Worm (Caenorhabditis elegans) whole organism, late embryonic: Measurements from ENCODE around the gene F56C3.1.
"Not testable (repeated sequence)": the region's sequence is repeated elsewhere in the genome, so short reads cannot be mapped to it uniquely, and the experiment has no call there.

Experiments
- C08G9.2 ChIP-seq: sonication (generic microtip); optimal IDR thresholded peaks from 2 replicates; lab custom pipeline; 2016; ENCODE audit warnings: mild to moderate bottlenecking, missing genetic modification characterization, moderate library complexity, missing compliant biosample characterization
- C38D4.7 ChIP-seq: fragments of 200-800 bp; sonication (Bioruptor generic); optimal IDR thresholded peaks from 2 replicates; lab custom pipeline; 2018; ENCODE audit warnings: mild to moderate bottlenecking, missing genetic modification characterization, moderate library complexity, missing compliant biosample characterization
- F13H6.1 ChIP-seq: sonication (generic microtip); optimal IDR thresholded peaks from 2 replicates; lab custom pipeline; 2016; ENCODE audit warnings: missing genetic modification characterization, missing compliant biosample characterization
- ahr-1 ChIP-seq: sonication (generic microtip); optimal IDR thresholded peaks from 2 replicates; lab custom pipeline; 2016; ENCODE audit warnings: missing genetic modification characterization, missing compliant biosample characterization
- ama-1 ChIP-seq: fragments of 150-350 bp; optimal IDR thresholded peaks from 2 replicates; lab custom pipeline; 2014
- ceh-14 ChIP-seq: sonication (generic microtip); optimal IDR thresholded peaks from 2 replicates; lab custom pipeline; 2016; ENCODE audit warnings: missing genotype, missing genetic modification characterization, missing compliant biosample characterization
- ceh-18 ChIP-seq: sonication (generic microtip); optimal IDR thresholded peaks from 2 replicates; lab custom pipeline; 2016; ENCODE audit warnings: missing genetic modification characterization, missing compliant biosample characterization
- ceh-19 ChIP-seq: fragments of 200-800 bp; sonication (Bioruptor generic); optimal IDR thresholded peaks from 2 replicates; lab custom pipeline; 2018; ENCODE audit warnings: mild to moderate bottlenecking, missing genetic modification characterization, missing compliant biosample characterization
- ceh-30 ChIP-seq: fragments of 150-350 bp; optimal IDR thresholded peaks from 2 replicates; lab custom pipeline; 2014; ENCODE audit warnings: missing biosample characterization, missing genetic modification characterization
- ceh-45 ChIP-seq: fragments of 200-800 bp; sonication (Bioruptor generic); IDR thresholded peaks from 2 replicates; pipeline ENCODE4 v1.3.6; 2022; ENCODE audit warnings: missing genetic modification reagents, missing genetic modification characterization, missing compliant biosample characterization
- ceh-48 ChIP-seq: sonication (generic microtip); optimal IDR thresholded peaks from 2 replicates; lab custom pipeline; 2016; ENCODE audit warnings: missing genetic modification characterization, inconsistent platforms, missing compliant biosample characterization
- che-1 ChIP-seq: sonication (generic microtip); optimal IDR thresholded peaks from 2 replicates; lab custom pipeline; 2016; ENCODE audit warnings: mild to moderate bottlenecking, missing genetic modification characterization, missing compliant biosample characterization
- dve-1 ChIP-seq: sonication (generic microtip); optimal IDR thresholded peaks from 2 replicates; lab custom pipeline; 2017; ENCODE audit warnings: antibody characterized with exemption, mild to moderate bottlenecking, missing genetic modification characterization, missing compliant biosample characterization
- elt-2 ChIP-seq: sonication (generic microtip); optimal IDR thresholded peaks from 2 replicates; lab custom pipeline; 2016; ENCODE audit warnings: missing genetic modification reagents, missing genetic modification characterization, missing compliant biosample characterization
- elt-4 ChIP-seq: sonication (generic microtip); optimal IDR thresholded peaks from 2 replicates; lab custom pipeline; 2016; ENCODE audit warnings: missing genetic modification characterization, missing compliant biosample characterization
- fax-1 ChIP-seq: sonication (generic microtip); optimal IDR thresholded peaks from 2 replicates; lab custom pipeline; 2016; ENCODE audit warnings: missing genotype, missing genetic modification characterization, missing compliant biosample characterization
- hlh-13 ChIP-seq: fragments of 200-800 bp; sonication (Bioruptor generic); optimal IDR thresholded peaks from 2 replicates; lab custom pipeline; 2018; ENCODE audit warnings: mild to moderate bottlenecking, missing genetic modification characterization, missing compliant biosample characterization
- hlh-6 ChIP-seq: sonication (generic microtip); optimal IDR thresholded peaks from 2 replicates; lab custom pipeline; 2016; ENCODE audit warnings: missing genotype, missing genetic modification characterization, missing compliant biosample characterization
- hlh-8 ChIP-seq: sonication (generic microtip); optimal IDR thresholded peaks from 2 replicates; lab custom pipeline; 2016; ENCODE audit warnings: missing genotype, missing genetic modification characterization, missing compliant biosample characterization
- lin-11 ChIP-seq: fragments of 200-800 bp; sonication (Bioruptor generic); optimal IDR thresholded peaks from 2 replicates; lab custom pipeline; 2018; ENCODE audit warnings: mild to moderate bottlenecking, missing genetic modification characterization, missing compliant biosample characterization
- madf-2 ChIP-seq: sonication (generic microtip); optimal IDR thresholded peaks from 2 replicates; lab custom pipeline; 2017; ENCODE audit warnings: missing genetic modification characterization, missing compliant biosample characterization
- mec-3 ChIP-seq: sonication (generic microtip); optimal IDR thresholded peaks from 2 replicates; lab custom pipeline; 2016; ENCODE audit warnings: borderline replicate concordance, missing genetic modification characterization, missing compliant biosample characterization
- nhr-232 ChIP-seq: sonication (generic microtip); optimal IDR thresholded peaks from 2 replicates; lab custom pipeline; 2016; ENCODE audit warnings: missing genetic modification characterization, missing compliant biosample characterization
- npax-4 ChIP-seq: sonication (generic microtip); optimal IDR thresholded peaks from 2 replicates; lab custom pipeline; 2016; ENCODE audit warnings: missing genetic modification characterization, missing compliant biosample characterization
- pat-9 ChIP-seq: fragments of 200-800 bp; sonication (Bioruptor generic); optimal IDR thresholded peaks from 2 replicates; lab custom pipeline; 2018; ENCODE audit warnings: mild to moderate bottlenecking, missing genetic modification characterization, moderate library complexity, missing compliant biosample characterization
- pax-1 ChIP-seq: fragments of 150-350 bp; optimal IDR thresholded peaks from 2 replicates; lab custom pipeline; 2014; ENCODE audit warnings: missing biosample characterization, missing genetic modification characterization
- pha-4 ChIP-seq: fragments of 150-350 bp; optimal IDR thresholded peaks from 2 replicates; lab custom pipeline; 2018; ENCODE audit warnings: missing biosample characterization, missing genetic modification reagents, missing genetic modification characterization
- pqm-1 ChIP-seq: sonication (generic microtip); optimal IDR thresholded peaks from 2 replicates; lab custom pipeline; 2016; ENCODE audit warnings: missing genetic modification characterization, missing compliant biosample characterization
- pros-1 ChIP-seq: fragments of 150-350 bp; optimal IDR thresholded peaks from 2 replicates; lab custom pipeline; 2014; ENCODE audit warnings: missing biosample characterization, missing genetic modification reagents, missing genetic modification characterization
- ref-2 ChIP-seq: sonication (generic microtip); optimal IDR thresholded peaks from 2 replicates; lab custom pipeline; 2016; ENCODE audit warnings: missing genetic modification characterization, missing compliant biosample characterization
- sox-2 ChIP-seq: fragments of 200-800 bp; sonication (Bioruptor generic); IDR thresholded peaks from 2 replicates; pipeline ENCODE4 v1.3.6; 2022; ENCODE audit warnings: missing genetic modification reagents, missing genetic modification characterization, missing compliant biosample characterization
- syd-9 ChIP-seq: sonication (generic microtip); optimal IDR thresholded peaks from 2 replicates; lab custom pipeline; 2016; ENCODE audit warnings: mild to moderate bottlenecking, missing genetic modification characterization, moderate library complexity, missing compliant biosample characterization
- tbx-7 ChIP-seq: sonication (generic microtip); optimal IDR thresholded peaks from 2 replicates; lab custom pipeline; 2016; ENCODE audit warnings: missing genotype, missing genetic modification characterization, missing compliant biosample characterization
- ttx-3 ChIP-seq: sonication (generic microtip); optimal IDR thresholded peaks from 2 replicates; lab custom pipeline; 2016; ENCODE audit warnings: missing genetic modification reagents, missing genetic modification characterization, missing compliant biosample characterization
- unc-3 ChIP-seq, 2 experiments: fragments of 200-800 bp in 1 of 2; sonication (Bioruptor generic) in 1 of 2; sonication (generic microtip) in 1 of 2; conservative IDR thresholded peaks in 1 of 2; optimal IDR thresholded peaks in 1 of 2; 2 replicates each; pipeline versions ENCODE4 v1.3.6 to Lab custom; 2016 to 2022; ENCODE audit warnings: missing compliant biosample characterization in 2 of 2, missing genetic modification characterization in 2 of 2, missing genetic modification reagents in 1 of 2
- unc-55 ChIP-seq: sonication (generic microtip); optimal IDR thresholded peaks from 2 replicates; lab custom pipeline; 2017; ENCODE audit warnings: missing biosample characterization, missing genetic modification reagents, missing genetic modification characterization
- zip-5 ChIP-seq: sonication (generic microtip); optimal IDR thresholded peaks from 2 replicates; lab custom pipeline; 2016; ENCODE audit warnings: missing genetic modification characterization, missing compliant biosample characterization

F56C3.1 gene

DNA sequence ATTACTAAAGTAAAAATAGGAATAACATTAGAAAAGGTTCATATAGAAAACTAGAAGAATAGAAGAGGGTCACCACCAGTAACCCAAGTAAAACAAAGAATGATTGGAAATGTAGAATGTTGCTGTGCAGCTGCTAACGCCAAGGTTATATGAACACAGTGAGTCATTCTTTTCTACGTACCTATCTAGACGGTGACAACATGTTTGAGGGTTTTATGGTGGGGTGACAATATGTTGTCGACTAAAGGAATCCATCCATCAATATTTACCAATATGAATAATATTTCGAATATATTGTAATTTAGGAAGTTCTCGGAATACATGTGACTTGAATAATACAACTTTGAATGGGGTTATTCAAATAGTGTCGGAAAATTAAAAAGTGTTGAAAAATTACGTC is 14.1 kb downstream of the F56C3.1 start, which contains the start of gene ZK402.5:
Gene ZK402.5, minus strand, starts transcription at position 101 of the 400 bp plus-strand sequence.
- no peak for TF ChIP-seq elt-2 (tag; lab: Kevin White, UChicago)
- TF ChIP-seq madf-2 (tag; lab: Kevin White, UChicago), result no peak
- TF ChIP-seq ref-2 (tag; lab: Kevin White, UChicago), result no peak
- no peak for TF ChIP-seq zip-5 (tag; lab: Kevin White, UChicago)
- TF ChIP-seq ceh-30 (tag; lab: Kevin White, UChicago), result no peak
- TF ChIP-seq pax-1 (tag; lab: Kevin White, UChicago), result no peak

DNA sequence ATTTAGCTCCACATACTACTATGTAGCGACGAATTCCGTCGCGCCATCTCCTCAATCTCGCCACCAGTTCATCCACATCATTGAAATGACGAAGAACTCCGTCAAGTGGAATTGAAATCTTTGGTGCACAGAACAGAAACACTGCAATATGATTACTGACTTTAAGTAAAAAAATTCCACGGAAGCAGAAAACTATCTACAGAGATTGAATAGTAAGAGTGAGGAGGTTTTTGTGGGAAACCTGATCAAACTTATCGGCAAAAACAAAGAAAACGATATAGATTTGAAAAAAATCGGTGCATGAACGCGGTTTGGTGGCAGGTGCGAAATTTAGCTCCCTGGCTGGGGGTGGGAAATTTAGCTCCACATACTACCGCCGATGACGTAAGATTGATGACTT is 16.3 kb downstream of the F56C3.1 start, which contains the start of gene ZK402.2:
Gene ZK402.2, plus strand, starts transcription at position 301 of the 400 bp plus-strand sequence.
- TF ChIP-seq mec-3 (tag; lab: Kevin White, UChicago); ama-1 (lab: Kevin White, UChicago); tbx-7 (tag; lab: Kevin White, UChicago): not testable (repeated sequence)

DNA sequence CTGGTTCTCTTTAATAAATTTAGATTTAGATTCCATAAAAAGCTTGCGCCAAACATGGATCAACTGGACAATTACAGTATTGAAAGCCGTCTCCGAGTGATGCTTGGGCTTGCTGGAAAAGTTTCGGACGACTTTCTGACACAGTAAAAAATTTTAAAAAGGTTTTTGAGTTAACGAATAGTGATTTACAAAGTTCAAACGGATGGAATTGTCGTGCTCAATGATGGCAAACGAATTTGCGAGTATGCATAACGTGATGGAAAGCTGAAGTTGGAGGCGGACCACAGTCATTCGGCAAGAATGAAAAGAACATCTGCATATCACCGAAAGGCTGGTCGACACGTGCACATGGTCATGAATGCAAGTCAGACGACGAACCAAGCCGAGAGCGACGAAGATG is 16.9 kb downstream of the F56C3.1 start, which contains the start of gene ZK402.1:
Gene ZK402.1, plus strand, starts transcription at position 301 of the 400 bp plus-strand sequence.
- TF ChIP-seq ceh-14 (tag; lab: Kevin White, UChicago); ceh-19 (GFP tag; lab: Kevin White, UChicago); pqm-1 (tag; lab: Kevin White, UChicago): not testable (repeated sequence)

DNA sequence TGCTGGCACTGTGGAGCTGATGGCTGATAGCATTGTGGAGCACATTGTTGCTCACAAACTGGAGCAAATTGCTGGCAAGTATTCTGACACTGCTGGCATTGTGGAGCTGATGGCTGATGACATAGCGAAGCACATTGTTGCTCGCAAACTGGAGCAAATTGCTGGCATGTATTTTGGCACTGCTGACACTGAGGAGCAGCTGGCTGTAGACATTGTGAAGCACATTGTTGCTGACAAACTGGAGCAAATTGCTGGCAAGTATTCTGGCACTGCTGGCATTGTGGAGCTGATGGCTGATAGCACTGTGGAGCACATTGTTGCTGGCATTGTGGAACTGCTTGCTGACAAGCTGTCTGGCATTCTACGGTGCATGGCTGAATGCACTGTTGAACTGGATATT is 22.1 kb downstream of the F56C3.1 start:
- TF ChIP-seq unc-55, result no peak
- no peak for TF ChIP-seq ahr-1 (tag; lab: Kevin White, UChicago)
- no peak for TF ChIP-seq mec-3 (tag; lab: Kevin White, UChicago)
- TF ChIP-seq F13H6.1, result no peak
- no peak for TF ChIP-seq hlh-13 (GFP tag; lab: Kevin White, UChicago)
- TF ChIP-seq pros-1, result no peak
- no peak for TF ChIP-seq pat-9 (tag; lab: Kevin White, UChicago)
- TF ChIP-seq che-1, result no peak
- TF ChIP-seq pha-4 (tag; lab: Kevin White, UChicago), result no peak
- no peak for TF ChIP-seq nhr-232 (tag; lab: Kevin White, UChicago)
- no peak for TF ChIP-seq ceh-45 (GFP tag; lab: Robert Waterston, UW)
- TF ChIP-seq elt-4 (tag; lab: Kevin White, UChicago), result no peak
- no peak for TF ChIP-seq pax-1 (tag; lab: Kevin White, UChicago)
- TF ChIP-seq ttx-3 (tag; lab: Kevin White, UChicago), result no peak
- TF ChIP-seq ceh-48 (tag; lab: Kevin White, UChicago), result no peak
- no peak for TF ChIP-seq hlh-6 (tag; lab: Kevin White, UChicago)
- no peak for TF ChIP-seq C38D4.7 (GFP tag; lab: Kevin White, UChicago)
- TF ChIP-seq ceh-18, result no peak
- TF ChIP-seq unc-3 (GFP tag; conservative IDR thresholded peaks at IDR 0.05; lab: Robert Waterston, UW), result no peak
- TF ChIP-seq unc-3 (tag; optimal IDR thresholded peaks at IDR 0.05; lab: Kevin White, UChicago), result no peak

DNA sequence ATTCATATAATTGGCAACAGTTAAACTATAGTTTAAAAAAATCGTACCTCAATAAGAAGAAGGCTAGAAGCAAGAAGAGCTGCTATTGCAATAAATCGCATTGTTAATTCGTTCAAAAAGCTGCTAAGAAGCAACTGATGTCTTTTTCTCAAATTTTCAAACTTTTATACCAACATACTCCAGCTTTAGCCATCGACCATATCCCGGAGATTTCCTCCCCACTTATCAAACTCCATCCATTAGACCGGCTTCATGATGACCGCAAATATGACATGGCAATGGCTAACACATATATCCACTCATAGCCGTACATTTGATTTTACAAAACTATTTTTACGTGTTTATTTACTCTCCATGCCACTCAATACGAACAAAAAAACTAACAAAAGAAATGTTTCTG is 23.4 kb downstream of the F56C3.1 start, which contains the start of gene abu-2:
Gene abu-2, minus strand, starts transcription at position 101 of the 400 bp plus-strand sequence.
- TF ChIP-seq pha-4 (tag; lab: Kevin White, UChicago), result no peak
- TF ChIP-seq hlh-8, result no peak
- TF ChIP-seq dve-1 (tag; lab: Kevin White, UChicago), result no peak
- no peak for TF ChIP-seq npax-4 (tag; lab: Kevin White, UChicago)
- no peak for TF ChIP-seq F13H6.1
- TF ChIP-seq lin-11 (tag; lab: Kevin White, UChicago), result no peak
- no peak for TF ChIP-seq ceh-30 (tag; lab: Kevin White, UChicago)
- TF ChIP-seq sox-2, result no peak
- TF ChIP-seq hlh-13 (GFP tag; lab: Kevin White, UChicago), result no peak
- TF ChIP-seq fax-1, result no peak
- no peak for TF ChIP-seq syd-9 (tag; lab: Kevin White, UChicago)
- no peak for TF ChIP-seq ceh-45 (GFP tag; lab: Robert Waterston, UW)
- no peak for TF ChIP-seq C08G9.2 (tag; lab: Kevin White, UChicago)
